Worm (Caenorhabditis elegans) whole organism, L3 larva: ENCODE data around the gene spp-7.

Experiments
- R02D3.7 ChIP-seq: fragments of 150-350 bp; optimal IDR thresholded peaks from 2 replicates; lab custom pipeline; 2014; ENCODE audit warnings: missing biosample characterization, missing genetic modification characterization
- ama-1 ChIP-seq: fragments of 150-350 bp; optimal IDR thresholded peaks from 2 replicates; lab custom pipeline; 2018
- ceh-28 ChIP-seq: fragments of 150-350 bp; optimal IDR thresholded peaks from 2 replicates; lab custom pipeline; 2014; ENCODE audit warnings: missing biosample characterization, missing genetic modification reagents, missing genetic modification characterization
- egl-5 ChIP-seq: fragments of 150-350 bp; optimal IDR thresholded peaks from 2 replicates; lab custom pipeline; 2017; ENCODE audit warnings: missing biosample characterization, missing genetic modification reagents, missing genetic modification characterization, inconsistent platforms
- elt-2 ChIP-seq: sonication (generic microtip); optimal IDR thresholded peaks from 2 replicates; lab custom pipeline; 2016; ENCODE audit warnings: missing genetic modification reagents, mild to moderate bottlenecking, missing genetic modification characterization, missing compliant biosample characterization
- elt-3 ChIP-seq, 3 experiments: fragments of 150-350 bp in 1 of 3; sonication (generic microtip) in 2 of 3; optimal IDR thresholded peaks; 2 replicates in 2 of 3; 4 replicates in 1 of 3; lab custom pipeline; 2014 to 2017; ENCODE audit warnings: missing biosample characterization in 3 of 3, missing genetic modification characterization in 3 of 3
- eor-1 ChIP-seq, 2 experiments: fragments of 150-350 bp; optimal IDR thresholded peaks; 2 replicates each; lab custom pipeline; 2014 to 2018; ENCODE audit warnings: missing biosample characterization in 2 of 2, missing genetic modification characterization in 2 of 2
- fkh-2 ChIP-seq: fragments of 150-350 bp; optimal IDR thresholded peaks from 2 replicates; lab custom pipeline; 2014; ENCODE audit warnings: missing biosample characterization, missing genetic modification reagents, missing genetic modification characterization
- hmg-11 ChIP-seq: sonication (generic microtip); optimal IDR thresholded peaks from 2 replicates; lab custom pipeline; 2016; ENCODE audit warnings: missing genetic modification characterization, missing compliant biosample characterization
- lin-15B ChIP-seq: fragments of 150-350 bp; optimal IDR thresholded peaks from 2 replicates; lab custom pipeline; 2014; ENCODE audit warnings: missing biosample characterization, missing genetic modification characterization
- lin-39 ChIP-seq: fragments of 150-350 bp; optimal IDR thresholded peaks from 2 replicates; lab custom pipeline; 2018; ENCODE audit warnings: missing biosample characterization, missing genetic modification reagents, missing genetic modification characterization
- mdl-1 ChIP-seq: fragments of 150-350 bp; optimal IDR thresholded peaks from 2 replicates; lab custom pipeline; 2014; ENCODE audit warnings: missing biosample characterization, missing genetic modification characterization
- mml-1 ChIP-seq: fragments of 150-350 bp; sonication (generic microtip); optimal IDR thresholded peaks from 3 replicates; lab custom pipeline; 2014; ENCODE audit warnings: missing biosample characterization, missing genetic modification characterization
- nfya-1 ChIP-seq: sonication (generic microtip); optimal IDR thresholded peaks from 2 replicates; lab custom pipeline; 2017; ENCODE audit warnings: missing genetic modification characterization, mild to moderate bottlenecking, missing compliant biosample characterization, antibody characterized with exemption, moderate library complexity; ENCODE audit not compliant: insufficient read depth
- nhr-23 ChIP-seq: fragments of 150-350 bp; optimal IDR thresholded peaks from 2 replicates; lab custom pipeline; 2014; ENCODE audit warnings: missing biosample characterization, missing genetic modification reagents, missing genetic modification characterization
- nhr-25 ChIP-seq: sonication (generic microtip); optimal IDR thresholded peaks from 2 replicates; lab custom pipeline; 2017; ENCODE audit warnings: missing biosample characterization, missing genetic modification characterization
- nhr-43 ChIP-seq: sonication (generic microtip); optimal IDR thresholded peaks from 2 replicates; lab custom pipeline; 2016; ENCODE audit warnings: mild to moderate bottlenecking, missing genetic modification characterization, missing compliant biosample characterization; ENCODE audit not compliant: poor library complexity, severe bottlenecking
- pha-4 ChIP-seq: fragments of 150-350 bp; optimal IDR thresholded peaks from 2 replicates; lab custom pipeline; 2014; ENCODE audit warnings: missing biosample characterization, missing genetic modification reagents, missing genetic modification characterization
- pqm-1 ChIP-seq: fragments of 150-350 bp; optimal IDR thresholded peaks from 2 replicates; lab custom pipeline; 2017; ENCODE audit warnings: missing biosample characterization, missing genetic modification characterization, inconsistent platforms
- skn-1 ChIP-seq: fragments of 150-350 bp; optimal IDR thresholded peaks from 2 replicates; lab custom pipeline; 2014; ENCODE audit warnings: missing biosample characterization, missing genetic modification characterization
- snpc-4 ChIP-seq: fragments of 150-350 bp; optimal IDR thresholded peaks from 2 replicates; lab custom pipeline; 2014; ENCODE audit warnings: missing biosample characterization, missing genetic modification characterization

Gene spp-7

DNA sequence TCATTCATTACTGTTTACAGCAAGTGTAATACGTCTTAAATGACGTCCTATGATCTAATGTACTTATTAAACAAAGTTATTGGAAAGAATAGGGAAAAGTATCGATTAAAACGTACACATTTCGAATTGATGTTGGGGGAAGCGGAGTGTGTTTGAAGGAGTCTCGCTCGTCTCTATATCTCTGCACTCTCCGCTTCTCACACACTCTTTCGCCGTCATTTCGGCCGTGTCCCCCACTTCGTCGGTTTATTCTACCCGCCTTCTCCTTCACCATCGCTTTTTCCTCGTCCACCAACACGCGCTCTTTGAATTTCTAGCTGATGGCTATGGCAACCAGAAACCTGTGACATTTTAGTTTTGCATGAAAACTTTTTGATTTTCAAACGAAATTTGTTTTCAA lies 46.7 kb downstream of the spp-7 start:
- TF ChIP-seq nfya-1 (tag; lab: Kevin White, UChicago) (peak; percentile 39), ama-1 (peak; percentile 60), fkh-2 (tag; lab: Kevin White, UChicago) (no peak), R02D3.7 (tag; lab: Kevin White, UChicago) (no peak), pha-4 (tag; lab: Kevin White, UChicago) (peak; percentile 37), lin-15B (peak; percentile 70), ceh-28 (tag; lab: Kevin White, UChicago) (peak; percentile 70), nhr-25 (tag; lab: Kevin White, UChicago) (peak; percentile 58), elt-2 (peak; percentile 25), elt-3 (tag; optimal IDR thresholded peaks at IDR 0.05; lab: Kevin White, UChicago) (no peak), hmg-11 (tag; lab: Kevin White, UChicago) (peak; percentile 53), lin-39 (tag; lab: Kevin White, UChicago) (peak; percentile 31)

DNA sequence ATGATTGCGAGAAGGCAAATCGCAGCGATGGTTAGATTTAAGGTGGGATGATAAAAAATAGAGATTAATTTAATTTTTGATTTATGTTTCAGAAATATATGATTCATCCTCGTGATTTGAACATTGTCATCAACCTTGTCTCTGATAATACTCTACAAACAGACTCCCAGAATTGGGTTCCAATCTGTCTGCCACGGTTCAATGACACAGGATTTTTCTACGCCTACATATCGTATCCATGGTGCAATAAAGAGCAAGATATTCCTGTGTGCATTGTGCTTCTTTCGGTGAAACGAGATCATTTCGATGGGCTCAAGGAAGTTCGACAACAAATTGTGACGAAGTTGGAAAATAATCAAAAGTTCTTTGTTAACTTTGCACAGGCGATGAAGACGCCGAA lies 47.7 kb downstream of the spp-7 start:
- TF ChIP-seq ama-1 (peak; percentile 50), pqm-1 (no peak)

DNA sequence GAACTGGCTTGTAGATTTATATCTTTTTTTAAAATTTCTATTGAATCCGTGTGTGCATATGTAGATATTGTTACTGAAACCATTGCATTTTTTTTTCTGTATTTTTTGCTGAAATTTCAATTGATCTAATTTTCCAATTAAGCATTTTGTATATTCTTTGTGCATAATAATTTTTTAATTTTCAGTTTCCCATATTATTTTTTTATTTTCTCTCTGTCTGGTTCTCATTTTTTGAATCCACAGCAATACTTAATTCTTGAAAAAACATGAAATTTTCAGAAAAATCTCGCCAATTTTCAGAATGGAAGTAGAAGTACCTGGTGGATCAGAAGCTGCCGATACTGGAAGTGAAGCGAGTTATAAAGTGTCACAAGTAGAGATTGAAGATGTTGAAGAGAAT lies 49.0 kb downstream of the spp-7 start, which contains the start of gene sand-1:
TSS of gene sand-1 (plus strand) at position 301 of the 400 bp plus-strand sequence.
- TF ChIP-seq nhr-23 (tag; lab: Kevin White, UChicago), result no peak

DNA sequence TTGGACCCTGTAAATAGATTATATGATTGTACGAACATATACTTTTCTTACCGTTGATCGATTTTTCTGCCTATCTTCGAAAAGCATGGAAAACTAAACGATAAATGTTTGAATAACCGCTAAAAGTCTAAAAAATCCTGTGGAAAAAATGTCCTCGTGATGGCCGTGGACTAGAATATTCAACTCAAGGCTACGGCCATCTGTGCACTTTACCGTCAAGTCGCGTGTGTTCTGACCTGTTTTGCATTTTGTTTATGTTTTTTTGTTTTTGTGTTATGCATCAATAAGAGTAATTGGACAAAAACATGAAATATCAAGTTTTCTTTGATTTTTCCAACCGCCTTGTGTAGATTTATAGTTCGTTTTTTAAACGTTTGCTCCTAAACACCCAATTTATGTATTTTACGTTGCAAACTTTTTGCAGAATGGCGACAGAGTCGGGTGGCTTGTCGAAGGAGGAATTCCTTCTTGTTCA lies 51.4 kb downstream of the spp-7 start, which contains the start of the genes hda-6 and F41H10.4:
TSS of gene hda-6 (minus strand) at position 172 of the 475 bp plus-strand sequence.
TSS of gene F41H10.4 (plus strand) at position 425 of the 475 bp plus-strand sequence.
- TF ChIP-seq mml-1 (tag; lab: Kevin White, UChicago), result no peak
- peak; percentile 97 for TF ChIP-seq nhr-25 (tag; lab: Kevin White, UChicago)
- peak; percentile 73 for TF ChIP-seq egl-5 (tag; lab: Kevin White, UChicago)
- TF ChIP-seq nhr-43 (tag; lab: Kevin White, UChicago), result peak; percentile 85
- TF ChIP-seq snpc-4, result peak; percentile 92
- peak; percentile 93 for TF ChIP-seq lin-15B
- peak; percentile 9 for TF ChIP-seq skn-1 (tag; lab: Kevin White, UChicago)
- TF ChIP-seq elt-2, result peak; percentile 28
- peak; percentile 75 for TF ChIP-seq nfya-1 (tag; lab: Kevin White, UChicago)
- no peak for TF ChIP-seq mdl-1 (tag; lab: Kevin White, UChicago)
- peak; percentile 33 for TF ChIP-seq lin-39 (tag; lab: Kevin White, UChicago)
- TF ChIP-seq pha-4 (tag; lab: Kevin White, UChicago), result peak; percentile 75
- no peak for TF ChIP-seq eor-1 (tag; optimal IDR thresholded peaks at IDR 0.05; lab: Kevin White, UChicago)
- peak; percentile 75 for TF ChIP-seq nhr-23 (tag; lab: Kevin White, UChicago)
- TF ChIP-seq, all 47 proteins: peak for 11
